Fruit fly (Drosophila melanogaster) whole organism, embryonic: ENCODE data around the gene brun.

ENCODE experiments used
- Bdp1 ChIP-seq: fragments of 200-800 bp; sonication (Bioruptor generic); optimal IDR thresholded peaks from 3 replicates; lab custom pipeline; 2016; ENCODE audit warnings: missing biosample characterization, missing genetic modification characterization
- CG1024 ChIP-seq: fragments of 200-800 bp; sonication (Bioruptor generic); IDR thresholded peaks from 2 replicates; pipeline ENCODE4 v1.3.6; 2022; ENCODE audit warnings: missing biosample characterization, missing genetic modification characterization
- CG10321 ChIP-seq: fragments of 200-800 bp; sonication (Bioruptor generic); IDR thresholded peaks from 2 replicates; pipeline ENCODE4 v1.3.6; 2022; ENCODE audit warnings: missing biosample characterization, missing genetic modification characterization
- CG10366 ChIP-seq: fragments of 200-800 bp; sonication (Bioruptor generic); IDR thresholded peaks from 2 replicates; pipeline ENCODE4 v1.3.6; 2022; ENCODE audit warnings: missing biosample characterization, missing genetic modification characterization
- CG10979 ChIP-seq: fragments of 200-800 bp; sonication (Bioruptor generic); optimal IDR thresholded peaks from 2 replicates; lab custom pipeline; 2018; ENCODE audit warnings: missing biosample characterization, mild to moderate bottlenecking, missing genetic modification characterization, moderate library complexity
- CG11085 ChIP-seq: fragments of 200-800 bp; sonication (Bioruptor generic); IDR thresholded peaks from 2 replicates; pipeline ENCODE4 v1.3.6; 2022; ENCODE audit warnings: missing biosample characterization, missing genetic modification characterization
- CG11247 ChIP-seq: fragments of 200-800 bp; sonication (Bioruptor generic); IDR thresholded peaks from 2 replicates; pipeline ENCODE4 v1.3.6; 2022; ENCODE audit warnings: missing biosample characterization, missing genetic modification characterization
- CG11504 ChIP-seq: fragments of 200-800 bp; sonication (Bioruptor generic); optimal IDR thresholded peaks from 3 replicates; lab custom pipeline; 2019; ENCODE audit warnings: missing biosample characterization, mild to moderate bottlenecking, missing genetic modification characterization, moderate library complexity
- CG13296 ChIP-seq: fragments of 200-800 bp; sonication (Bioruptor generic); optimal IDR thresholded peaks from 3 replicates; lab custom pipeline; 2018; ENCODE audit warnings: missing biosample characterization, mild to moderate bottlenecking, missing genetic modification characterization
- CG15269 ChIP-seq: fragments of 200-800 bp; sonication (Bioruptor generic); optimal IDR thresholded peaks from 2 replicates; lab custom pipeline; 2018; ENCODE audit warnings: missing biosample characterization, mild to moderate bottlenecking, missing genetic modification characterization, moderate library complexity
- CG1602 ChIP-seq: fragments of 200-800 bp; sonication (Bioruptor generic); optimal IDR thresholded peaks from 3 replicates; lab custom pipeline; 2016; ENCODE audit warnings: missing biosample characterization, missing genetic modification characterization
- CG2129 ChIP-seq: fragments of 200-800 bp; sonication (Bioruptor generic); IDR thresholded peaks from 2 replicates; pipeline ENCODE4 v1.3.6; 2022; ENCODE audit warnings: missing biosample characterization, missing genetic modification characterization; ENCODE audit not compliant: partially characterized antibody
- CG2678 ChIP-seq: fragments of 200-800 bp; sonication (Bioruptor generic); optimal IDR thresholded peaks from 3 replicates; lab custom pipeline; 2019; ENCODE audit warnings: missing biosample characterization, mild to moderate bottlenecking, missing genetic modification characterization, moderate library complexity
- CG31388 ChIP-seq: fragments of 200-800 bp; sonication (Bioruptor generic); optimal IDR thresholded peaks from 2 replicates; lab custom pipeline; 2016; ENCODE audit warnings: missing biosample characterization, missing genetic modification characterization
- CG31441 ChIP-seq: fragments of 200-800 bp; sonication (Bioruptor generic); IDR thresholded peaks from 2 replicates; pipeline ENCODE4 v1.3.6; 2022; ENCODE audit warnings: missing biosample characterization, missing genetic modification characterization
- CG4404 ChIP-seq: fragments of 200-800 bp; sonication (Bioruptor generic); IDR thresholded peaks from 2 replicates; pipeline ENCODE4 v1.3.6; 2022; ENCODE audit warnings: missing biosample characterization, missing genetic modification characterization
- CG4617 ChIP-seq: fragments of 200-800 bp; sonication (Bioruptor generic); optimal IDR thresholded peaks from 3 replicates; lab custom pipeline; 2016; ENCODE audit warnings: missing biosample characterization, missing genetic modification characterization, borderline replicate concordance
- CG4730 ChIP-seq: fragments of 200-800 bp; sonication (Bioruptor generic); IDR thresholded peaks from 2 replicates; pipeline ENCODE4 v1.3.6; 2022; ENCODE audit warnings: missing biosample characterization, missing genetic modification characterization
- CG7357 ChIP-seq: fragments of 200-800 bp; sonication (Bioruptor generic); IDR thresholded peaks from 3 replicates; pipeline ENCODE4 v1.3.6; 2022; ENCODE audit warnings: missing biosample characterization, missing genetic modification characterization
- CG7556 ChIP-seq: fragments of 200-800 bp; sonication (Bioruptor generic); optimal IDR thresholded peaks from 2 replicates; lab custom pipeline; 2017; ENCODE audit warnings: missing biosample characterization, mild to moderate bottlenecking, missing genetic modification characterization
- CG8765 ChIP-seq: fragments of 200-800 bp; sonication (Bioruptor generic); IDR thresholded peaks from 2 replicates; pipeline ENCODE4 v1.3.6; 2022; ENCODE audit warnings: missing biosample characterization, missing genetic modification characterization
- CG9817 ChIP-seq: fragments of 200-800 bp; sonication (Bioruptor generic); optimal IDR thresholded peaks from 2 replicates; lab custom pipeline; 2018; ENCODE audit warnings: missing biosample characterization, mild to moderate bottlenecking, missing genetic modification characterization, moderate library complexity
- Chrac-16 ChIP-seq: fragments of 200-800 bp; sonication (Bioruptor generic); optimal IDR thresholded peaks from 3 replicates; lab custom pipeline; 2016; ENCODE audit warnings: missing biosample characterization, missing genetic modification characterization
- D19A ChIP-seq: fragments of 200-800 bp; optimal IDR thresholded peaks from 3 replicates; lab custom pipeline; 2019; ENCODE audit warnings: missing biosample characterization, mild to moderate bottlenecking, missing genetic modification characterization, moderate library complexity
- Dad ChIP-seq: fragments of 200-800 bp; sonication (Bioruptor generic); optimal IDR thresholded peaks from 3 replicates; lab custom pipeline; 2016; ENCODE audit warnings: missing biosample characterization, missing genetic modification characterization
- Dip2 ChIP-seq: fragments of 200-800 bp; sonication (Bioruptor generic); IDR thresholded peaks from 2 replicates; pipeline ENCODE4 v1.3.6; 2022; ENCODE audit warnings: missing biosample characterization, missing genetic modification characterization
- Dp ChIP-seq: fragments of 200-800 bp; sonication (Bioruptor generic); optimal IDR thresholded peaks from 2 replicates; lab custom pipeline; 2018; ENCODE audit warnings: missing biosample characterization, mild to moderate bottlenecking, missing genetic modification characterization, moderate library complexity
- Eip74EF ChIP-seq, 2 experiments: fragments of 200-800 bp in 1 of 2; fragments of >200 bp in 1 of 2; sonication (Bioruptor generic) in 1 of 2; optimal IDR thresholded peaks; 2 replicates each; lab custom pipeline; 2017 to 2019; ENCODE audit warnings: missing biosample characterization in 2 of 2, missing genetic modification characterization in 2 of 2, mild to moderate bottlenecking in 1 of 2, moderate library complexity in 1 of 2
- HHEX ChIP-seq: fragments of 200-800 bp; sonication (Bioruptor generic); optimal IDR thresholded peaks from 3 replicates; lab custom pipeline; 2017; ENCODE audit warnings: missing biosample characterization, mild to moderate bottlenecking, missing genetic modification characterization, missing genetic modification reagents
- Meics ChIP-seq: fragments of 200-800 bp; sonication (Bioruptor generic); optimal IDR thresholded peaks from 2 replicates; lab custom pipeline; 2017; ENCODE audit warnings: missing biosample characterization, mild to moderate bottlenecking, missing genetic modification characterization
- Six4 ChIP-seq: fragments of 200-800 bp; sonication (Bioruptor generic); optimal IDR thresholded peaks from 2 replicates; lab custom pipeline; 2016; ENCODE audit warnings: missing biosample characterization, missing genetic modification characterization
- Sox102F ChIP-seq: fragments of 200-800 bp; sonication (Bioruptor generic); optimal IDR thresholded peaks from 2 replicates; lab custom pipeline; 2018; ENCODE audit warnings: missing biosample characterization, mild to moderate bottlenecking, missing genetic modification characterization, moderate library complexity
- Sry-β ChIP-seq: fragments of 200-800 bp; sonication (Bioruptor generic); optimal IDR thresholded peaks from 2 replicates; lab custom pipeline; 2018; ENCODE audit warnings: missing biosample characterization, mild to moderate bottlenecking, missing genetic modification characterization, moderate library complexity
- bcd ChIP-seq: fragments of 200-800 bp; sonication (Bioruptor generic); optimal IDR thresholded peaks from 2 replicates; lab custom pipeline; 2017; ENCODE audit warnings: missing biosample characterization, mild to moderate bottlenecking, missing genetic modification characterization
- btn ChIP-seq: fragments of 200-800 bp; sonication (Bioruptor generic); optimal IDR thresholded peaks from 2 replicates; lab custom pipeline; 2016; ENCODE audit warnings: missing biosample characterization, missing genetic modification characterization
- crp ChIP-seq, 2 experiments: fragments of 200-800 bp; sonication (Bioruptor generic); optimal IDR thresholded peaks; 2 replicates in 1 of 2; 3 replicates in 1 of 2; lab custom pipeline; 2017; ENCODE audit warnings: missing biosample characterization in 2 of 2, missing genetic modification characterization in 2 of 2, mild to moderate bottlenecking in 1 of 2, moderate library complexity in 1 of 2
- exex ChIP-seq: fragments of 200-800 bp; sonication (Bioruptor generic); optimal IDR thresholded peaks from 4 replicates; lab custom pipeline; 2018; ENCODE audit warnings: missing biosample characterization, mild to moderate bottlenecking, missing genetic modification characterization, moderate library complexity
- fd3F ChIP-seq: fragments of 200-800 bp; sonication (Bioruptor generic); optimal IDR thresholded peaks from 2 replicates; lab custom pipeline; 2018; ENCODE audit warnings: missing biosample characterization, mild to moderate bottlenecking, missing genetic modification characterization, moderate library complexity
- hbn ChIP-seq: fragments of 200-800 bp; sonication (Bioruptor generic); IDR thresholded peaks from 2 replicates; pipeline ENCODE4 v1.3.6; 2022; ENCODE audit warnings: missing biosample characterization, missing genetic modification characterization; ENCODE audit not compliant: partially characterized antibody
- hkb ChIP-seq, 2 experiments: fragments of 200-800 bp in 1 of 2; fragments of >200 bp in 1 of 2; sonication (Bioruptor generic) in 1 of 2; IDR thresholded peaks in 1 of 2; optimal IDR thresholded peaks in 1 of 2; 2 replicates each; pipeline versions ENCODE4 v1.3.6 to Lab custom; 2017 to 2022; ENCODE audit warnings: missing biosample characterization in 1 of 2, missing genetic modification characterization in 1 of 2
- lab ChIP-seq: fragments of 200-800 bp; sonication (Bioruptor generic); optimal IDR thresholded peaks from 3 replicates; lab custom pipeline; 2017; ENCODE audit warnings: missing biosample characterization, missing genetic modification characterization, mild to moderate bottlenecking, moderate library complexity, missing genetic modification reagents
- lilli ChIP-seq: fragments of 200-800 bp; sonication (Bioruptor generic); optimal IDR thresholded peaks from 3 replicates; lab custom pipeline; 2016; ENCODE audit warnings: missing biosample characterization, missing genetic modification characterization
- maf-S ChIP-seq: fragments of 200-800 bp; sonication (Bioruptor generic); optimal IDR thresholded peaks from 2 replicates; lab custom pipeline; 2016; ENCODE audit warnings: missing biosample characterization, missing genetic modification characterization
- nom ChIP-seq: fragments of 200-800 bp; sonication (Bioruptor generic); optimal IDR thresholded peaks from 2 replicates; lab custom pipeline; 2017; ENCODE audit warnings: missing biosample characterization, missing genetic modification characterization, mild to moderate bottlenecking, moderate library complexity, missing genetic modification reagents
- odd ChIP-seq: fragments of 200-800 bp; sonication (Bioruptor generic); optimal IDR thresholded peaks from 2 replicates; lab custom pipeline; 2017; ENCODE audit warnings: missing biosample characterization, mild to moderate bottlenecking, missing genetic modification characterization
- peb ChIP-seq: fragments of 200-800 bp; sonication (Bioruptor generic); IDR thresholded peaks from 2 replicates; pipeline ENCODE4 v1.3.6; 2022; ENCODE audit warnings: missing biosample characterization, missing genetic modification characterization
- phol ChIP-seq: fragments of 200-800 bp; sonication (Bioruptor generic); optimal IDR thresholded peaks from 3 replicates; lab custom pipeline; 2018; ENCODE audit warnings: missing biosample characterization, mild to moderate bottlenecking, missing genetic modification characterization, moderate library complexity
- unpg ChIP-seq: fragments of 200-800 bp; sonication (Bioruptor generic); optimal IDR thresholded peaks from 3 replicates; lab custom pipeline; 2018; ENCODE audit warnings: missing biosample characterization, mild to moderate bottlenecking, missing genetic modification characterization, moderate library complexity
- zfh1 ChIP-seq: fragments of 200-800 bp; sonication (Bioruptor generic); IDR thresholded peaks from 3 replicates; pipeline ENCODE4 v1.3.6; 2022; ENCODE audit warnings: missing biosample characterization, missing genetic modification characterization

The brun gene

DNA sequence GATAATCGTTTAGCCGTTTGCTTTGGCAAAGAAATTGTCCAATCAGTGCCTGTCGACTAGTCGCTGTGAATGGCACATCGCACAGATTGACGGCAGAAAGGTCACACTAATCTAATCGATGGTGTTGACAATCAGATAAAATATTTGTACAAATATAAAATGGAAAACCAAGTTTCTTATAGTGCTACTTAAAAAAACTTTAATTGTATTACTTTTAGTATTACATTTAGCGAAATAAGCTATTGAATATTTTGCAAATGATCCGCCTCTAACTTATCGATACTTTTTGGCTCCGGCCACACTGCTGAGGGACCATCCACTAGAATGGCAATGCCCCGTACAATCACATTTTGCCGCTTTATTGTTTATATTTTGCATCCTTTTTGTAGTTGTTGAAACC, at the start of gene brun, which contains the start of gene CG2614 (continued):
- TF ChIP-seq CG4404 (GFP tag; lab: Robert Waterston, UW): peak; percentile 83
- 0 out of 2 replicates have a peak, but pooled peaks have one; percentile 40 for TF ChIP-seq CG11085
- peak; percentile 83 for TF ChIP-seq hbn (GFP tag; lab: Robert Waterston, UW)
- peak; percentile 87 for TF ChIP-seq CG2129 (GFP tag; lab: Robert Waterston, UW)
- TF ChIP-seq CG1024 (GFP tag; lab: Robert Waterston, UW): peak; percentile 37; the same call in 1 of the 2 replicates
- TF ChIP-seq maf-S (GFP tag; lab: Kevin White, UChicago): peak; percentile 65
- TF ChIP-seq Sox102F: no peak
- TF ChIP-seq CG7556 (GFP tag; lab: Kevin White, UChicago): no peak
- TF ChIP-seq Meics (GFP tag; lab: Kevin White, UChicago): no peak
- no peak for TF ChIP-seq btn
- no peak for TF ChIP-seq CG11504 (tag; lab: Kevin White, UChicago)
- TF ChIP-seq CG4617 (GFP tag; lab: Kevin White, UChicago): peak; percentile 95
- TF ChIP-seq Six4 (GFP tag; lab: Kevin White, UChicago): peak; percentile 1
- TF ChIP-seq Bdp1 (GFP tag; lab: Kevin White, UChicago): no peak
- TF ChIP-seq CG10366 (GFP tag; lab: Robert Waterston, UW): peak; percentile 80
- TF ChIP-seq CG31388 (GFP tag; lab: Kevin White, UChicago): peak; percentile 9
- TF ChIP-seq peb (GFP tag; lab: Robert Waterston, UW): peak; percentile 26; the same call in 1 of the 2 replicates
- TF ChIP-seq odd (GFP tag; lab: Kevin White, UChicago): no peak
- no peak for TF ChIP-seq HHEX (GFP tag; lab: Kevin White, UChicago)
- no peak for TF ChIP-seq CG10321 (GFP tag; lab: Robert Waterston, UW)
- TF ChIP-seq lilli (GFP tag; lab: Kevin White, UChicago): peak; percentile 86
- no peak for TF ChIP-seq nom (GFP tag; lab: Kevin White, UChicago)
- no peak for TF ChIP-seq CG8765
- peak; percentile 32 for TF ChIP-seq Sry-β (GFP tag; lab: Kevin White, UChicago)
- TF ChIP-seq Dad (GFP tag; lab: Kevin White, UChicago): peak; percentile 74
- TF ChIP-seq unpg (GFP tag; lab: Kevin White, UChicago): no peak
- no peak for TF ChIP-seq D19A
- no peak for TF ChIP-seq Eip74EF (GFP tag; optimal IDR thresholded peaks at IDR 0.05; lab: Kevin White, UChicago)
- no peak for TF ChIP-seq CG2678
- TF ChIP-seq lab (GFP tag; lab: Kevin White, UChicago): no peak
- no peak for TF ChIP-seq bcd (GFP tag; lab: Kevin White, UChicago)
- TF ChIP-seq CG7357 (GFP tag; lab: Robert Waterston, UW): peak; percentile 47; the same call in 2 of the 3 replicates
- peak; percentile 71 for TF ChIP-seq CG4730 (GFP tag; lab: Robert Waterston, UW)
- peak; percentile 65; the same call in 2 of the 3 replicates for TF ChIP-seq zfh1
- peak; percentile 81 for TF ChIP-seq phol (tag; lab: Kevin White, UChicago)
- TF ChIP-seq CG15269 (tag; lab: Kevin White, UChicago): no peak
- TF ChIP-seq crp (GFP tag; optimal IDR thresholded peaks at IDR 0.05; lab: Kevin White, UChicago): peak in 1 of 2 experiments; percentile 65
- no peak for TF ChIP-seq hkb (optimal IDR thresholded peaks at IDR 0.05; lab: Kevin White, UChicago)
- peak; percentile 56 for TF ChIP-seq hkb (GFP tag; IDR thresholded peaks at IDR 0.05; lab: Robert Waterston, UW)
- no peak for TF ChIP-seq exex (tag; lab: Kevin White, UChicago)
- peak; percentile 66 for TF ChIP-seq CG9817 (tag; lab: Kevin White, UChicago)
- no peak for TF ChIP-seq Dip2 (GFP tag; lab: Robert Waterston, UW)
- TF ChIP-seq CG31441: no peak
- TF ChIP-seq CG10979 (tag; lab: Kevin White, UChicago): peak; percentile 44
- TF ChIP-seq CG1602 (GFP tag; lab: Kevin White, UChicago): peak; percentile 77
- TF ChIP-seq Chrac-16: peak; percentile 71
- TF ChIP-seq fd3F (GFP tag; lab: Kevin White, UChicago): peak; percentile 34
- TF ChIP-seq CG11247 (GFP tag; lab: Robert Waterston, UW): peak; percentile 71
- TF ChIP-seq Dp (GFP tag; lab: Kevin White, UChicago): peak; percentile 24
- TF ChIP-seq CG13296: no peak
